Worm (Caenorhabditis elegans): ENCODE results near the gene ceh-30.

ce11 chrX:3024637-3025113 lies 38.7 kb upstream of the ceh-30 start, which contains the start of gene aqp-7:
- TF ChIP-seq snpc-4 (GFP tag; optimal IDR thresholded peaks at IDR 0.05), result no peak
- no peak for TF ChIP-seq snpc-4 (tag; optimal IDR thresholded peaks at IDR 0.05)
- no peak for TF ChIP-seq tlf-1 (GFP tag; optimal IDR thresholded peaks at IDR 0.05)
- TF ChIP-seq unc-130 (GFP tag; optimal IDR thresholded peaks at IDR 0.05), result no peak
- TF ChIP-seq sptf-2 (GFP tag; optimal IDR thresholded peaks at IDR 0.05), result no peak
- TF ChIP-seq pbrm-1 (GFP tag; IDR thresholded peaks at IDR 0.05), result no peak

All from whole organism, young adult.